Worm (Caenorhabditis elegans) whole organism, L4 larva: ENCODE measurements around the gene C02F5.10.

Experiments used
- R02D3.7 ChIP-seq: fragments of 150-350 bp; sonication (generic microtip); optimal IDR thresholded peaks from 3 replicates; lab custom pipeline; 2014; ENCODE audit warnings: missing biosample characterization, missing genetic modification characterization
- T26A8.4 ChIP-seq: fragments of 200-800 bp; sonication (Bioruptor generic); IDR thresholded peaks from 2 replicates; pipeline ENCODE4 v1.3.6; 2022; ENCODE audit warnings: missing genetic modification characterization, missing compliant biosample characterization
- aha-1 ChIP-seq: fragments of 150-350 bp; peaks from one replicate; lab custom pipeline; 2014; ENCODE audit warnings: missing biosample characterization, missing genetic modification characterization
- aly-2 ChIP-seq: sonication (generic microtip); optimal IDR thresholded peaks from 2 replicates; lab custom pipeline; 2018; ENCODE audit warnings: missing biosample characterization, missing genetic modification characterization
- ceh-20 ChIP-seq: fragments of 200-800 bp; sonication (Bioruptor generic); IDR thresholded peaks from 2 replicates; pipeline ENCODE4 v1.3.6; 2022; ENCODE audit warnings: missing genetic modification reagents, missing genetic modification characterization, missing compliant biosample characterization
- ceh-28 ChIP-seq: fragments of 150-350 bp; optimal IDR thresholded peaks from 2 replicates; lab custom pipeline; 2014; ENCODE audit warnings: missing biosample characterization, missing genetic modification reagents, missing genetic modification characterization
- ctbp-1 ChIP-seq: fragments of 200-800 bp; sonication (Bioruptor generic); IDR thresholded peaks from 2 replicates; pipeline ENCODE4 v1.3.6; 2022; ENCODE audit warnings: missing genetic modification reagents, missing genetic modification characterization, missing compliant biosample characterization
- daf-16 ChIP-seq, 3 experiments: sonication (generic microtip); optimal IDR thresholded peaks; 2 replicates each; lab custom pipeline; 2016 to 2017; ENCODE audit warnings: missing genetic modification characterization in 3 of 3, missing genetic modification reagents in 3 of 3, mild to moderate bottlenecking in 2 of 3, missing compliant biosample characterization in 2 of 3, missing biosample characterization in 1 of 3, moderate library complexity in 1 of 3
- daf-19 ChIP-seq: fragments of 200-800 bp; sonication (Bioruptor generic); conservative IDR thresholded peaks from 2 replicates; pipeline ENCODE4 v1.3.6; 2022; ENCODE audit warnings: missing genetic modification characterization, missing compliant biosample characterization
- dmd-6 ChIP-seq: fragments of 200-800 bp; sonication (Bioruptor generic); IDR thresholded peaks from 2 replicates; pipeline ENCODE4 v1.3.6; 2022; ENCODE audit warnings: missing genetic modification reagents, missing genetic modification characterization, missing compliant biosample characterization
- dpl-1 ChIP-seq: fragments of 150-350 bp; optimal IDR thresholded peaks from 2 replicates; lab custom pipeline; 2014; ENCODE audit warnings: missing biosample characterization, missing genetic modification reagents, missing genetic modification characterization
- dve-1 ChIP-seq: sonication (generic microtip); optimal IDR thresholded peaks from 2 replicates; lab custom pipeline; 2017; ENCODE audit warnings: antibody characterized with exemption, mild to moderate bottlenecking, missing genetic modification characterization, missing compliant biosample characterization; ENCODE audit not compliant: insufficient read depth
- fkh-10 ChIP-seq: fragments of 150-350 bp; optimal IDR thresholded peaks from 2 replicates; lab custom pipeline; 2014; ENCODE audit warnings: missing biosample characterization, missing genetic modification reagents, missing genetic modification characterization
- hif-1 ChIP-seq, 2 experiments: sonication (generic microtip); optimal IDR thresholded peaks; 2 replicates each; lab custom pipeline; 2016 to 2017; ENCODE audit warnings: missing compliant biosample characterization in 2 of 2, missing genetic modification characterization in 2 of 2, missing genetic modification reagents in 2 of 2, missing genotype in 2 of 2, mild to moderate bottlenecking in 1 of 2
- hlh-30 ChIP-seq: sonication (generic microtip); optimal IDR thresholded peaks from 2 replicates; lab custom pipeline; 2017; ENCODE audit warnings: antibody characterized with exemption, mild to moderate bottlenecking, missing genetic modification characterization, missing compliant biosample characterization; ENCODE audit not compliant: insufficient read depth
- lin-15B ChIP-seq: fragments of 150-350 bp; sonication (generic microtip); optimal IDR thresholded peaks from 3 replicates; lab custom pipeline; 2014; ENCODE audit warnings: missing biosample characterization, missing genetic modification characterization
- lin-38 ChIP-seq: fragments of 200-800 bp; sonication (Bioruptor generic); IDR thresholded peaks from 2 replicates; pipeline ENCODE4 v1.3.6; 2022; ENCODE audit warnings: missing genetic modification reagents, missing genetic modification characterization, missing compliant biosample characterization
- lsy-2 ChIP-seq, 2 experiments: fragments of 150-350 bp in 1 of 2; sonication (generic microtip) in 1 of 2; optimal IDR thresholded peaks; 2 replicates each; lab custom pipeline; 2014 to 2017; ENCODE audit warnings: missing biosample characterization in 2 of 2, missing genetic modification characterization in 2 of 2
- madf-5 ChIP-seq, 2 experiments: fragments of 200-800 bp; sonication (Bioruptor generic); IDR thresholded peaks; 2 replicates each; pipeline ENCODE4 v1.3.6; 2022; ENCODE audit warnings: missing compliant biosample characterization in 2 of 2, missing genetic modification characterization in 2 of 2
- madf-9 ChIP-seq: fragments of 200-800 bp; sonication (Bioruptor generic); conservative IDR thresholded peaks from 2 replicates; pipeline ENCODE4 v1.3.6; 2022; ENCODE audit warnings: missing genetic modification reagents, missing genetic modification characterization, missing compliant biosample characterization
- nhr-11 ChIP-seq: fragments of 150-350 bp; optimal IDR thresholded peaks from 2 replicates; lab custom pipeline; 2014; ENCODE audit warnings: missing biosample characterization, missing genetic modification characterization
- nhr-25 ChIP-seq: sonication (generic microtip); optimal IDR thresholded peaks from 2 replicates; lab custom pipeline; 2017; ENCODE audit warnings: missing genetic modification characterization, mild to moderate bottlenecking, missing compliant biosample characterization, antibody characterized with exemption, moderate library complexity, borderline replicate concordance; ENCODE audit not compliant: insufficient read depth
- pha-4 ChIP-seq, 2 experiments: fragments of 150-350 bp in 1 of 2; fragments of 200-800 bp in 1 of 2; sonication (Bioruptor generic) in 1 of 2; IDR thresholded peaks in 1 of 2; optimal IDR thresholded peaks in 1 of 2; 2 replicates each; pipeline versions ENCODE4 v1.3.6 to Lab custom; 2014 to 2022; ENCODE audit warnings: missing genetic modification characterization in 2 of 2, missing genetic modification reagents in 2 of 2, missing biosample characterization in 1 of 2, missing compliant biosample characterization in 1 of 2
- php-3 ChIP-seq: fragments of 200-800 bp; sonication (Bioruptor generic); IDR thresholded peaks from 2 replicates; pipeline ENCODE4 v1.3.6; 2022; ENCODE audit warnings: missing genetic modification reagents, missing genetic modification characterization, missing compliant biosample characterization
- pqm-1 ChIP-seq: sonication (generic microtip); optimal IDR thresholded peaks from 2 replicates; lab custom pipeline; 2017; ENCODE audit warnings: missing biosample characterization, missing genetic modification characterization
- rbr-2 ChIP-seq: sonication (generic microtip); optimal IDR thresholded peaks from 2 replicates; lab custom pipeline; 2016; ENCODE audit warnings: missing genotype, missing genetic modification characterization, missing compliant biosample characterization
- sdz-12 ChIP-seq: fragments of 200-800 bp; sonication (Bioruptor generic); optimal IDR thresholded peaks from 2 replicates; lab custom pipeline; 2018; ENCODE audit warnings: mild to moderate bottlenecking, missing genetic modification characterization, missing compliant biosample characterization
- snpc-4 ChIP-seq: fragments of 150-350 bp; optimal IDR thresholded peaks from 2 replicates; lab custom pipeline; 2014; ENCODE audit warnings: missing biosample characterization, missing genetic modification characterization
- spr-3 ChIP-seq: fragments of 200-800 bp; sonication (Bioruptor generic); optimal IDR thresholded peaks from 2 replicates; lab custom pipeline; 2018; ENCODE audit warnings: mild to moderate bottlenecking, missing genetic modification characterization, missing compliant biosample characterization
- tag-97 ChIP-seq: fragments of 200-800 bp; sonication (Bioruptor generic); IDR thresholded peaks from 2 replicates; pipeline ENCODE4 v1.3.6; 2022; ENCODE audit warnings: missing genetic modification characterization, missing compliant biosample characterization
- tra-1 ChIP-seq: fragments of 200-800 bp; sonication (Bioruptor generic); IDR thresholded peaks from 2 replicates; pipeline ENCODE4 v1.3.6; 2022; ENCODE audit warnings: missing genetic modification reagents, missing genetic modification characterization, missing compliant biosample characterization
- unc-130 ChIP-seq: sonication (generic microtip); optimal IDR thresholded peaks from 2 replicates; lab custom pipeline; 2016; ENCODE audit warnings: missing genetic modification reagents, missing genetic modification characterization, missing compliant biosample characterization
- unc-39 ChIP-seq: sonication (generic microtip); optimal IDR thresholded peaks from 2 replicates; lab custom pipeline; 2017; ENCODE audit warnings: missing biosample characterization, missing genetic modification characterization
- unc-62 ChIP-seq, 3 experiments: fragments of 150-350 bp in 1 of 3; sonication (generic microtip); optimal IDR thresholded peaks in 2 of 3; peaks in 1 of 3; 1 replicate in 1 of 3; 2 replicates in 2 of 3; lab custom pipeline; 2014 to 2017; ENCODE audit warnings: missing biosample characterization in 3 of 3, missing genetic modification characterization in 3 of 3, missing genetic modification reagents in 3 of 3, missing genotype in 1 of 3
- vab-7 ChIP-seq: fragments of 200-800 bp; sonication (Bioruptor generic); IDR thresholded peaks from 2 replicates; pipeline ENCODE4 v1.3.6; 2022; ENCODE audit warnings: missing genetic modification reagents, missing genetic modification characterization, missing compliant biosample characterization

Gene C02F5.10

ce11 chrIII:8209775-8210174, 39.5 kb downstream of the C02F5.10 start, which contains the start of gene C30A5.10:
Gene C30A5.10, minus strand, starts transcription at chrIII:8209875.
- TF ChIP-seq daf-16 (GFP tag; optimal IDR thresholded peaks at IDR 0.05; lab: Kevin White, UChicago), result no peak
- no peak for TF ChIP-seq daf-16 (tag; optimal IDR thresholded peaks at IDR 0.05; lab: Kevin White, UChicago)
- TF ChIP-seq unc-62 (GFP tag; optimal IDR thresholded peaks at IDR 0.05 in 1 of 2; lab: Kevin White, UChicago), result peak in 1 of 2 experiments; percentile 16
- TF ChIP-seq unc-62 (tag; optimal IDR thresholded peaks at IDR 0.05; lab: Kevin White, UChicago), result no peak
- TF ChIP-seq, all 104 proteins: peak for 1

DNA sequence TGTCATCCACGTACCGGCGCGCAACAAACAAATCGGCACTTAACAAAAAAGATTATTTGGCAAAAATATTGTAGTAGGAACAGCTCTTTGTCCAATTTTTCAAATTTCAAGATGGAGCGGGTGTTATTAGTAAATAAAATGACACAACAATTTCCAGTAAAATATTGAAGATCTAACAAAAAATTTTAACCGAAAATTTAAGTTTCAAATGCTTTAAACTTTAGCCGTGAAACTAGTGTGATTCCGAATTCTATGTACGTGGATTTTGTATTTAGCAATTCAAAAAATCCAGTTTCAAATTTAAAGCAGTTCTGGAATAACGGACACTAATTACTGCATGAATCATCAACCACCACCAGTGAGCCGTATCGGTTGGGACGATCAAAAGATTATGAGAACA, 46.5 kb downstream of the C02F5.10 start, which contains the start of gene snb-5:
Gene snb-5 (plus strand): TSS at position 301 of the 400 bp plus-strand sequence.
- TF ChIP-seq madf-5 (GFP tag; IDR thresholded peaks at IDR 0.05; lab: Robert Waterston, UW) (no peak), unc-130 (GFP tag; lab: Kevin White, UChicago) (no peak), spr-3 (GFP tag; lab: Kevin White, UChicago) (no peak), madf-9 (GFP tag; lab: Robert Waterston, UW) (no peak), T26A8.4 (no peak)

- TF ChIP-seq sdz-12 (GFP tag; lab: Kevin White, UChicago), result no peak
- no peak for TF ChIP-seq tag-97 (GFP tag; lab: Robert Waterston, UW)
- peak; percentile 22 for TF ChIP-seq ceh-28 (tag; lab: Kevin White, UChicago)
- TF ChIP-seq hlh-30 (tag; lab: Kevin White, UChicago), result peak; percentile 66
- TF ChIP-seq lsy-2 (tag; optimal IDR thresholded peaks at IDR 0.05; lab: Kevin White, UChicago), result peak in 1 of 2 experiments; percentile 46
- TF ChIP-seq vab-7, result 0 out of 2 replicates have a peak, but pooled peaks have one; percentile 35
- TF ChIP-seq unc-39 (tag; lab: Kevin White, UChicago), result no peak
- TF ChIP-seq dpl-1 (GFP tag; lab: Kevin White, UChicago), result peak; percentile 6
- no peak for TF ChIP-seq dve-1 (tag; lab: Kevin White, UChicago)
- TF ChIP-seq ceh-20 (GFP tag; lab: Robert Waterston, UW), result 0 out of 2 replicates have a peak, but pooled peaks have one; percentile 10
- TF ChIP-seq rbr-2 (tag; lab: Kevin White, UChicago), result peak; percentile 63
- peak in 1 of 2 experiments; percentile 28 for TF ChIP-seq unc-62 (GFP tag; optimal IDR thresholded peaks at IDR 0.05 in 1 of 2; lab: Kevin White, UChicago)
- no peak for TF ChIP-seq unc-62 (tag; optimal IDR thresholded peaks at IDR 0.05; lab: Kevin White, UChicago)
- TF ChIP-seq fkh-10 (GFP tag; lab: Kevin White, UChicago), result peak; percentile 45
- TF ChIP-seq hif-1 (tag; optimal IDR thresholded peaks at IDR 0.05; lab: Kevin White, UChicago), result no peak
- TF ChIP-seq R02D3.7, result no peak
- peak; percentile 28; the same call in 1 of the 2 replicates for TF ChIP-seq ctbp-1 (GFP tag; lab: Robert Waterston, UW)
- 0 out of 2 replicates have a peak, but pooled peaks have one; percentile 8 for TF ChIP-seq dmd-6 (GFP tag; lab: Robert Waterston, UW)
- TF ChIP-seq nhr-11 (tag; lab: Kevin White, UChicago), result peak; percentile 45
These were observed 47.5 kb downstream of the C02F5.10 start for ce11 chrIII:8201760-8202159.

DNA sequence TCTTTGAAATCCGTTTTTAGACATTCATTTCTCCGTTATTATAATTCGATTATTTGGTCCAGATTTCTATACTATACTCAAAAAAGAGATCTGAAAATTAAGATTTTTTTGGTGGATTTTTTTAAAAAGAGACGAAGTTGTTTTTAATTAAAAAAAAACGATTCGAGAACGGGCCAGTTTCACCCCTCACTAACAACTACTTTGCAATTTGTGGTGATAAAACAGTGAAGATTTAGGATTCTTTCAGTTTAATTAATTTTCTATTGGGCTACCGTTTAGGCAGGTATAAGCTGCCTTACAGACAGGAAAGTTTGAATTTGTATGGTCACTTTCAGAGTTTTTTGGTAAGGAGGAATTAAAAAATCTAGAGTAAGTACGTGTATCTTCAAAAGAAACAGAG, 48.2 kb downstream of the C02F5.10 start, which contains the start of gene unc-36:
Gene unc-36 (minus strand): TSS at position 101 of the 400 bp plus-strand sequence.
- TF ChIP-seq madf-5 (GFP tag; IDR thresholded peaks at IDR 0.05; lab: Robert Waterston, UW), result no peak
- no peak for TF ChIP-seq aly-2 (tag; lab: Kevin White, UChicago)

- no peak for TF ChIP-seq dmd-6 (GFP tag; lab: Robert Waterston, UW)
- no peak for TF ChIP-seq pha-4 (GFP tag; IDR thresholded peaks at IDR 0.05; lab: Robert Waterston, UW)
- TF ChIP-seq pha-4 (tag; optimal IDR thresholded peaks at IDR 0.05; lab: Kevin White, UChicago), result no peak
- peak; percentile 49 for TF ChIP-seq aha-1 (tag; lab: Kevin White, UChicago)
- TF ChIP-seq sdz-12 (GFP tag; lab: Kevin White, UChicago), result no peak
- no peak for TF ChIP-seq unc-130 (GFP tag; lab: Kevin White, UChicago)
- TF ChIP-seq pqm-1 (tag; lab: Kevin White, UChicago), result no peak
- TF ChIP-seq php-3 (GFP tag; lab: Robert Waterston, UW), result no peak
- TF ChIP-seq lin-15B (tag; lab: Kevin White, UChicago), result no peak
- TF ChIP-seq lin-38 (GFP tag; lab: Robert Waterston, UW), result no peak
- TF ChIP-seq snpc-4, result no peak
- no peak for TF ChIP-seq tra-1
- TF ChIP-seq hlh-30 (tag; lab: Kevin White, UChicago), result no peak
- TF ChIP-seq daf-19 (GFP tag; lab: Robert Waterston, UW), result no peak
- peak in 1 of 2 experiments; percentile 93 for TF ChIP-seq unc-62 (GFP tag; optimal IDR thresholded peaks at IDR 0.05 in 1 of 2; lab: Kevin White, UChicago)
- no peak for TF ChIP-seq unc-62 (tag; optimal IDR thresholded peaks at IDR 0.05; lab: Kevin White, UChicago)
- no peak for TF ChIP-seq spr-3 (GFP tag; lab: Kevin White, UChicago)
- TF ChIP-seq nhr-25 (tag; lab: Kevin White, UChicago), result no peak
These were observed 50.2 kb downstream of the C02F5.10 start for ce11 chrIII:8199060-8199459.
